Fruit fly (Drosophila melanogaster) whole organism, wandering third instar larva: Measurements from ENCODE around the gene CG3285.

Experiments
- Abd-B ChIP-seq: fragments of >200 bp; optimal IDR thresholded peaks from 2 replicates; lab custom pipeline; 2017; ENCODE audit warnings: missing biosample characterization, missing genetic modification characterization
- CG32264 ChIP-seq: fragments of 200-800 bp; sonication (Bioruptor generic); optimal IDR thresholded peaks from 2 replicates; lab custom pipeline; 2016; ENCODE audit warnings: missing biosample characterization, missing genetic modification characterization
- CG9705 ChIP-seq: fragments of 200-800 bp; sonication (Bioruptor generic); optimal IDR thresholded peaks from 2 replicates; lab custom pipeline; 2018; ENCODE audit warnings: missing biosample characterization, mild to moderate bottlenecking, missing genetic modification characterization
- CrebA ChIP-seq: fragments of 200-800 bp; sonication (Bioruptor generic); optimal IDR thresholded peaks from 2 replicates; lab custom pipeline; 2016; ENCODE audit warnings: missing biosample characterization, mild to moderate bottlenecking, missing genetic modification characterization, borderline replicate concordance
- Dfd ChIP-seq: fragments of >200 bp; optimal IDR thresholded peaks from 2 replicates; lab custom pipeline; 2017; ENCODE audit warnings: missing biosample characterization, missing genetic modification characterization
- Dif ChIP-seq: fragments of 200-275, 200-300 bp; sonication (Bioruptor generic); optimal IDR thresholded peaks from 2 replicates; lab custom pipeline; 2018; ENCODE audit warnings: missing biosample characterization, missing genetic modification characterization; ENCODE audit not compliant: partially characterized antibody
- GATAd ChIP-seq: sonication (Bioruptor generic); optimal IDR thresholded peaks from 2 replicates; lab custom pipeline; 2016; ENCODE audit warnings: missing biosample characterization, missing genetic modification characterization
- HLH106 ChIP-seq: fragments of 200-800 bp; optimal IDR thresholded peaks from 3 replicates; lab custom pipeline; 2019; ENCODE audit warnings: missing biosample characterization, mild to moderate bottlenecking, missing genetic modification characterization, moderate library complexity
- Hnf4 ChIP-seq: fragments of 200-800 bp; sonication (Bioruptor generic); optimal IDR thresholded peaks from 2 replicates; lab custom pipeline; 2016; ENCODE audit warnings: missing biosample characterization, mild to moderate bottlenecking, missing genetic modification characterization
- Hr78 ChIP-seq: fragments of >200 bp; optimal IDR thresholded peaks from 2 replicates; lab custom pipeline; 2017; ENCODE audit warnings: missing biosample characterization, missing genetic modification characterization
- Hr83 ChIP-seq: fragments of 200-300 bp; sonication (Bioruptor generic); optimal IDR thresholded peaks from 2 replicates; lab custom pipeline; 2016; ENCODE audit warnings: missing biosample characterization, mild to moderate bottlenecking, missing genetic modification characterization, moderate library complexity; ENCODE audit not compliant: poor library complexity, severe bottlenecking
- Jra ChIP-seq: sonication (Bioruptor generic); optimal IDR thresholded peaks from 2 replicates; lab custom pipeline; 2016; ENCODE audit warnings: missing biosample characterization, missing genetic modification characterization
- Mio ChIP-seq: sonication (Bioruptor generic); optimal IDR thresholded peaks from 2 replicates; lab custom pipeline; 2016; ENCODE audit warnings: missing biosample characterization, missing genetic modification characterization
- Myc ChIP-seq: fragments of >200 bp; optimal IDR thresholded peaks from 2 replicates; lab custom pipeline; 2017
- N ChIP-seq: fragments of >200 bp; optimal IDR thresholded peaks from 2 replicates; lab custom pipeline; 2018; ENCODE audit warnings: missing biosample characterization, missing external identifiers, missing genetic modification characterization
- OdsH ChIP-seq: fragments of 200-800 bp; sonication (Bioruptor generic); optimal IDR thresholded peaks from 2 replicates; lab custom pipeline; 2016; ENCODE audit warnings: missing biosample characterization, mild to moderate bottlenecking, missing genetic modification characterization
- Rel ChIP-seq, 2 experiments: fragments of 200-800 bp; sonication (Bioruptor generic) in 1 of 2; optimal IDR thresholded peaks; 2 replicates in 1 of 2; 3 replicates in 1 of 2; lab custom pipeline; 2016 to 2019; ENCODE audit warnings: mild to moderate bottlenecking in 2 of 2, missing biosample characterization in 2 of 2, missing genetic modification characterization in 2 of 2, moderate library complexity in 1 of 2
- Sp1 ChIP-seq: fragments of 200-800 bp; sonication (Bioruptor generic); optimal IDR thresholded peaks from 3 replicates; lab custom pipeline; 2019; ENCODE audit warnings: missing biosample characterization, mild to moderate bottlenecking, missing genetic modification characterization, moderate library complexity
- Vsx2 ChIP-seq: fragments of 200-300, 225-300 bp; sonication (Bioruptor generic); optimal IDR thresholded peaks from 2 replicates; lab custom pipeline; 2018; ENCODE audit warnings: missing biosample characterization, missing genetic modification characterization; ENCODE audit not compliant: partially characterized antibody
- br ChIP-seq: fragments of 200-800 bp; sonication (Bioruptor generic); optimal IDR thresholded peaks from 2 replicates; lab custom pipeline; 2016; ENCODE audit warnings: missing biosample characterization, missing genetic modification characterization
- brk ChIP-seq: fragments of 200-800 bp; sonication (Bioruptor generic); optimal IDR thresholded peaks from 2 replicates; lab custom pipeline; 2016; ENCODE audit warnings: missing biosample characterization, mild to moderate bottlenecking, missing genetic modification characterization
- dl ChIP-seq, 2 experiments: fragments of 175-275, 200-275 bp in 1 of 2; fragments of 200-275 bp in 1 of 2; sonication (Bioruptor generic); optimal IDR thresholded peaks; lab custom pipeline; 2018; ENCODE audit warnings: mild to moderate bottlenecking in 2 of 2, missing biosample characterization in 2 of 2, missing genetic modification characterization in 2 of 2, moderate library complexity in 2 of 2; ENCODE audit not compliant: partially characterized antibody in 2 of 2, insufficient read depth in 1 of 2
- dmrt93B ChIP-seq: fragments of 200-800 bp; sonication (Bioruptor generic); optimal IDR thresholded peaks from 2 replicates; lab custom pipeline; 2018; ENCODE audit warnings: missing biosample characterization, mild to moderate bottlenecking, missing genetic modification characterization
- dsf ChIP-seq: sonication (Bioruptor generic); optimal IDR thresholded peaks from 2 replicates; lab custom pipeline; 2016; ENCODE audit warnings: missing biosample characterization, missing genetic modification characterization, borderline replicate concordance
- ey ChIP-seq: fragments of 200-800 bp; sonication (Bioruptor generic); optimal IDR thresholded peaks from 2 replicates; lab custom pipeline; 2016; ENCODE audit warnings: missing biosample characterization, missing genetic modification characterization
- foxo ChIP-seq, 2 experiments: fragments of 200-800 bp; sonication (Bioruptor generic); optimal IDR thresholded peaks; 2 replicates in 1 of 2; 3 replicates in 1 of 2; lab custom pipeline; 2016 to 2017; ENCODE audit warnings: missing biosample characterization in 2 of 2, missing genetic modification characterization in 2 of 2
- fru ChIP-seq: fragments of 200-800 bp; sonication (Bioruptor generic); optimal IDR thresholded peaks from 3 replicates; lab custom pipeline; 2016; ENCODE audit warnings: missing biosample characterization, mild to moderate bottlenecking, missing genetic modification characterization
- h ChIP-seq: fragments of 200-800 bp; sonication (Bioruptor generic); optimal IDR thresholded peaks from 3 replicates; lab custom pipeline; 2016; ENCODE audit warnings: missing biosample characterization, mild to moderate bottlenecking, missing genetic modification characterization
- jim ChIP-seq: fragments of 175-275, 200-325 bp; sonication (Bioruptor generic); optimal IDR thresholded peaks from 2 replicates; lab custom pipeline; 2016; ENCODE audit warnings: missing biosample characterization, mild to moderate bottlenecking, missing genetic modification characterization
- lola ChIP-seq: fragments of >200 bp; optimal IDR thresholded peaks from 2 replicates; lab custom pipeline; 2017; ENCODE audit warnings: missing biosample characterization, missing genetic modification characterization
- pan ChIP-seq: fragments of >200 bp; optimal IDR thresholded peaks from 2 replicates; lab custom pipeline; 2017
- psq ChIP-seq: fragments of 200-800 bp; sonication (Bioruptor generic); optimal IDR thresholded peaks from 3 replicates; lab custom pipeline; 2017; ENCODE audit warnings: missing biosample characterization, mild to moderate bottlenecking, missing genetic modification characterization, moderate library complexity
- rgr ChIP-seq: fragments of 200-800 bp; sonication (Bioruptor generic); optimal IDR thresholded peaks from 3 replicates; lab custom pipeline; 2016; ENCODE audit warnings: missing biosample characterization, mild to moderate bottlenecking, missing genetic modification characterization
- sage ChIP-seq: fragments of 200-800 bp; sonication (Bioruptor generic); optimal IDR thresholded peaks from 2 replicates; lab custom pipeline; 2016; ENCODE audit warnings: missing biosample characterization, mild to moderate bottlenecking, missing genetic modification characterization
- sv ChIP-seq: fragments of 200-800 bp; sonication (Bioruptor generic); optimal IDR thresholded peaks from 3 replicates; lab custom pipeline; 2016; ENCODE audit warnings: missing biosample characterization, missing genetic modification characterization
- tai ChIP-seq: sonication (Bioruptor generic); optimal IDR thresholded peaks from 2 replicates; lab custom pipeline; 2016; ENCODE audit warnings: missing biosample characterization, missing genetic modification characterization
- usp ChIP-seq: fragments of >200 bp; optimal IDR thresholded peaks from 2 replicates; lab custom pipeline; 2017; ENCODE audit warnings: missing biosample characterization, missing genetic modification characterization
- woc ChIP-seq: sonication (Bioruptor generic); optimal IDR thresholded peaks from 2 replicates; lab custom pipeline; 2016; ENCODE audit warnings: missing biosample characterization, mild to moderate bottlenecking, missing genetic modification characterization

The CG3285 gene

DNA sequence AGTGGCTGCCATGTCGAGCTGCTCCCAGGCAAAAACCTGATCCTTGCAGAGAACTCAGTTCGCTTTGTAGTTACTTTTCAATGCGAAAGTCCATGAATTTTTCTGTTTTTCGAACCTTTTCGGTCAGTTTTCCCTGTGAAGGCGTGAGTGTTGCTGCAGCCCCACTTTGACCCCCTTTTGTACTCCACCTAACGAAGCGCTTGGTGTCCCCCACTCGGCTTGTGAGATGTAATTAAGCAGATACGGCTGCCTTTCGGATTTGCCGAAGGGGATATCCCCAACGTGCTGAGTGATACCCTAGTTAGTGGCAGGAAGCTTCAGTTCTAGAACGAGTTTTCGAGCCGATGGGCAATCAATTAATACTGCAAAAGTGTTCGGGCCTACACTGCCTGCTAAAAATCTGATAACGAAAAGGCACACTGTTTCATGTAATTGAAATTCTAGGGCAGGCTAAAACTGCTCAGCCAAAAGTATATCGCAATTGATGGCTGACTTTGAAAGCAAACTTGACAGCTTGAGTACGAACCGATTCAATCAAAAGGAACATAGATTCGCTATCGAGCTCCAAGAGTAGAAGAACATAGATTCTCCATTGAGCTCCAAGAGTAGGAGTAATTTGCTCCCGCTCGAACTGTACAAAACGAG is 21.0 kb downstream of the CG3285 start:
- peak; percentile 27 for TF ChIP-seq br (GFP tag; lab: Kevin White, UChicago)
- peak; percentile 21 for TF ChIP-seq OdsH (GFP tag; lab: Kevin White, UChicago)
- peak; percentile 21 for TF ChIP-seq fru (GFP tag; lab: Kevin White, UChicago)
- no peak for TF ChIP-seq Hr78
- peak; percentile 38 for TF ChIP-seq woc (GFP tag; lab: Kevin White, UChicago)
- TF ChIP-seq Jra, result no peak
- TF ChIP-seq foxo (GFP tag; optimal IDR thresholded peaks at IDR 0.05; lab: Kevin White, UChicago), result no peak
- TF ChIP-seq, all 38 proteins: peak for 4

DNA sequence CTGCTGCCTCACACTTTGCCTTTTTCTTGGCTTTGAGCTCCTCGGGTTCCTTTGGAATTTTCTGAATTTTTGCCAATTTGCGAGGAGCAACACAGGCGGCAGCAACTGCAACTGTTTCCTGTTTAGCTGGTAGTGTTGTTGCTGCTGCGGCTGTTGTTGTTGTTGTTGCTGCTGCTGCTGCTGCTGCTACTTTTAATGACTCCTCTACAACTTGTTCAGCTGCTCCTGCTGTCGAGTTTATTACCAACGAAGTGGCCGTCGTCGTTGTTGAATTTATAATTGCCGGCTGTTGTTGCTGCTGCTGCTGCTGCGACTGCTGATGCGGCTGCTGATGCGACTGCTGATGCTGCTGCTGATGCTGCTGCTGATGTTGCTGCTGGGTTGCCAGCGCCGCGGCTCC is 22.2 kb downstream of the CG3285 start:
- no peak for TF ChIP-seq Hr83 (GFP tag; lab: Kevin White, UChicago)
- no peak for TF ChIP-seq lola (GFP tag; lab: Kevin White, UChicago)
- peak; percentile 94 for TF ChIP-seq Dfd (GFP tag; lab: Kevin White, UChicago)
- no peak for TF ChIP-seq ey (GFP tag; lab: Kevin White, UChicago)

DNA sequence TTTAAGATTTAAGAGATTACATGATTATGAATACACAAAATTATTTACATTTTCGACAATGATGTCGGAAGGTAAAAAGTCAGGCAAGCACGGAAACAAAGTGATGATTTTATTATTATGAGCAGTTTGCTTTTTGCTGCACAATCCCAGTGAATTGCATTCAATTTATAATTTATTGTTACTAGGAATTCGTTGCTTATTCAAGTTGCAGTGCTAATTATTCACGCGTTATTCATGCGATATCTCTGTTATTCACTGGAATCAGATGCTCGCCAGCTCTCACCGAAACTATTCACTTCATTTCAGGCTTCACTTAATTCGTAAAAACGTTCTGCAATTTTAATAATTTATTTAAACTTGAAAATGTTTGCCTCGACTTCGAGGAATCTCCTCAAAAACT is 23.1 kb downstream of the CG3285 start:
- no peak for TF ChIP-seq br (GFP tag; lab: Kevin White, UChicago)
- no peak for TF ChIP-seq dmrt93B (GFP tag; lab: Kevin White, UChicago)
- TF ChIP-seq CrebA (GFP tag; lab: Kevin White, UChicago), result no peak
- TF ChIP-seq Sp1 (GFP tag; lab: Kevin White, UChicago), result no peak
- TF ChIP-seq CG9705, result no peak
- TF ChIP-seq Rel (GFP tag; optimal IDR thresholded peaks at IDR 0.05; lab: Kevin White, UChicago), result no peak
- TF ChIP-seq Rel (tag; optimal IDR thresholded peaks at IDR 0.05; lab: Kevin White, UChicago), result no peak
- no peak for TF ChIP-seq pan (lab: Kevin White, UChicago)
- TF ChIP-seq rgr, result no peak
- no peak for TF ChIP-seq HLH106 (tag; lab: Kevin White, UChicago)
- no peak for TF ChIP-seq Hr83 (GFP tag; lab: Kevin White, UChicago)
- TF ChIP-seq CG32264, result no peak
- TF ChIP-seq psq (GFP tag; lab: Kevin White, UChicago), result no peak
- no peak for TF ChIP-seq tai (GFP tag; lab: Kevin White, UChicago)
- TF ChIP-seq jim (GFP tag; lab: Kevin White, UChicago), result no peak
- no peak for TF ChIP-seq usp (GFP tag; lab: Kevin White, UChicago)
- TF ChIP-seq Myc (lab: Kevin White, UChicago), result no peak
- TF ChIP-seq sage, result no peak
- no peak for TF ChIP-seq fru (GFP tag; lab: Kevin White, UChicago)
- no peak for TF ChIP-seq Mio (GFP tag; lab: Kevin White, UChicago)
- TF ChIP-seq woc (GFP tag; lab: Kevin White, UChicago), result no peak
- TF ChIP-seq, all 38 proteins: peak for 0

DNA sequence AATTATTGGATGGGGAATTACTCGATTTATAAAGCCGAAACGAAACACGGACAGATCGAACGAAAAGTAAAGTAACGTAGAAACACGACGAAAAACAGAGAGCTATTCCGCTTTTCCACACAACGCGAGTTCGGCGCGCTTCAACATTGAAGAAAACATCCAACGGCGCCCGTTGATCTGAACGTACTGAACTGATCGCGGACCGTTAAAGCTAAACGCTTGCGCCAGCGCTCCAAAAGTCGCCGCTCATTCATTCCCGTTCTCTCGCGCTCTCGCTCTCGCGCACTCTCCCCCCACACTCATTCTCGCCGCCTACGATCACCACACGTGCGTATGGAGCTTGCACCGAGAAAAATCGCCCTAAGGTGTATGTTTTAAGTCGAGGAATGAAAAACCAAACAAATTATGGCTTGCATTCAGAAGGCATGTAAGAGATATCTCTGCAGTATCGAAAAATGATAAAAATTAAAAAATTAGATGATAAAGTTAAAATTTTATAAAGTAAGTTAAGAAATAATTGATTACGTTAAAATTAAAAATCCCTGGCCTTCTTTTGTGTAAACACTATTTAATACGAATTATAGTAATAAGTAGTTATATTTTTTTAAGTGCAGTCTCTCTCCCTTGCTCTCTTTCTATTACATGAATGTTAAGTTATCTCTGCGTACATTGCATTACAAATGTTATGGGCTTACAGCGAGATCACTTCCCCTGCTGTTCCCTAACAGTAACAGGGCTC is 24.1 kb downstream of the CG3285 start, which contains the start of gene E23:
Gene E23, minus strand, starts transcription at position 188 of the 739 bp plus-strand sequence.
- TF ChIP-seq CrebA (GFP tag; lab: Kevin White, UChicago) (no peak), ey (GFP tag; lab: Kevin White, UChicago) (peak; percentile 92), Dif (GFP tag; lab: Kevin White, UChicago) (peak; percentile 98), Hr78 (no peak), Vsx2 (GFP tag; lab: Kevin White, UChicago) (peak; percentile 80), Dfd (GFP tag; lab: Kevin White, UChicago) (no peak), dmrt93B (GFP tag; lab: Kevin White, UChicago) (peak; percentile 92), psq (GFP tag; lab: Kevin White, UChicago) (peak; percentile 94), Abd-B (GFP tag; lab: Kevin White, UChicago) (no peak), dl (GFP tag; optimal IDR thresholded peaks at IDR 0.05; lab: Kevin White, UChicago; ENCODE audit: insufficient read depth in 1 of 2, partially characterized antibody in 2 of 2) (peak; percentile 96), Myc (lab: Kevin White, UChicago) (no peak), jim (GFP tag; lab: Kevin White, UChicago) (peak; percentile 55), lola (GFP tag; lab: Kevin White, UChicago) (no peak), Mio (GFP tag; lab: Kevin White, UChicago) (peak; percentile 64), GATAd (GFP tag; lab: Kevin White, UChicago) (peak; percentile 8), brk (peak; percentile 85), CG32264 (peak; percentile 77), h (GFP tag; lab: Kevin White, UChicago) (peak; percentile 96), sage (peak; percentile 90), usp (GFP tag; lab: Kevin White, UChicago) (no peak), dsf (GFP tag; lab: Kevin White, UChicago) (peak; percentile 49), CG9705 (peak; percentile 81), sv (GFP tag; lab: Kevin White, UChicago) (peak; percentile 98), HLH106 (tag; lab: Kevin White, UChicago) (peak; percentile 96), foxo (GFP tag; optimal IDR thresholded peaks at IDR 0.05; lab: Kevin White, UChicago) (peak; percentile 65 to 97), br (GFP tag; lab: Kevin White, UChicago) (peak; percentile 93), woc (GFP tag; lab: Kevin White, UChicago) (peak; percentile 81), N (GFP tag; lab: Kevin White, UChicago) (no peak), Hnf4 (GFP tag; lab: Kevin White, UChicago) (peak; percentile 85), Sp1 (GFP tag; lab: Kevin White, UChicago) (peak; percentile 98), rgr (peak; percentile 96)
